Worm (Caenorhabditis elegans) whole organism, L4 larva: ENCODE results near the gene K11C4.2.

ENCODE experiments used
- ceh-82 ChIP-seq: sonication (generic microtip); optimal IDR thresholded peaks from 2 replicates; lab custom pipeline; 2017; ENCODE audit warnings: missing biosample characterization, missing genetic modification characterization
- egl-27 ChIP-seq: sonication (generic microtip); optimal IDR thresholded peaks from 3 replicates; lab custom pipeline; 2017; ENCODE audit warnings: missing biosample characterization, missing genetic modification reagents, missing genetic modification characterization
- jun-1 ChIP-seq: fragments of 150-350 bp; optimal IDR thresholded peaks from 2 replicates; lab custom pipeline; 2014; ENCODE audit warnings: missing biosample characterization, missing genetic modification reagents, missing genetic modification characterization
- lin-39 ChIP-seq: fragments of 150-350 bp; optimal IDR thresholded peaks from 2 replicates; lab custom pipeline; 2014; ENCODE audit warnings: missing biosample characterization, missing genetic modification reagents, missing genetic modification characterization
- mxl-2 ChIP-seq: fragments of 200-800 bp; sonication (Bioruptor generic); conservative IDR thresholded peaks from 2 replicates; pipeline ENCODE4 v1.3.6; 2022; ENCODE audit warnings: missing genetic modification reagents, missing genetic modification characterization, missing compliant biosample characterization
- nhr-11 ChIP-seq: fragments of 150-350 bp; optimal IDR thresholded peaks from 2 replicates; lab custom pipeline; 2014; ENCODE audit warnings: missing biosample characterization, missing genetic modification characterization
- nhr-111 ChIP-seq: fragments of 200-800 bp; sonication (Bioruptor generic); optimal IDR thresholded peaks from 2 replicates; lab custom pipeline; 2018; ENCODE audit warnings: mild to moderate bottlenecking, missing genetic modification characterization, missing compliant biosample characterization
- nhr-237 ChIP-seq: sonication (generic microtip); optimal IDR thresholded peaks from 2 replicates; lab custom pipeline; 2017; ENCODE audit warnings: missing biosample characterization, missing genetic modification characterization
- nhr-25 ChIP-seq: sonication (generic microtip); optimal IDR thresholded peaks from 2 replicates; lab custom pipeline; 2017; ENCODE audit warnings: missing genetic modification characterization, mild to moderate bottlenecking, missing compliant biosample characterization, antibody characterized with exemption, moderate library complexity, borderline replicate concordance; ENCODE audit not compliant: insufficient read depth
- nhr-76 ChIP-seq: fragments of 150-350 bp; optimal IDR thresholded peaks from 2 replicates; lab custom pipeline; 2014; ENCODE audit warnings: missing biosample characterization, missing genetic modification characterization
- nhr-77 ChIP-seq: fragments of 150-350 bp; optimal IDR thresholded peaks from 2 replicates; lab custom pipeline; 2014; ENCODE audit warnings: missing biosample characterization, missing genetic modification characterization
- skn-1 ChIP-seq: fragments of 150-350 bp; optimal IDR thresholded peaks from 2 replicates; lab custom pipeline; 2014; ENCODE audit warnings: missing biosample characterization, missing genetic modification characterization
- snpc-4 ChIP-seq: fragments of 150-350 bp; optimal IDR thresholded peaks from 2 replicates; lab custom pipeline; 2014; ENCODE audit warnings: missing biosample characterization, missing genetic modification characterization
- unc-62 ChIP-seq, 3 experiments: fragments of 150-350 bp in 1 of 3; sonication (generic microtip); optimal IDR thresholded peaks in 2 of 3; peaks in 1 of 3; 1 replicate in 1 of 3; 2 replicates in 2 of 3; lab custom pipeline; 2014 to 2017; ENCODE audit warnings: missing biosample characterization in 3 of 3, missing genetic modification characterization in 3 of 3, missing genetic modification reagents in 3 of 3, missing genotype in 1 of 3

- no peak for TF ChIP-seq lin-39
- TF ChIP-seq nhr-111 = no peak
- TF ChIP-seq snpc-4 (tag; lab: Kevin White, UChicago) = no peak
- no peak for TF ChIP-seq jun-1
- no peak for TF ChIP-seq unc-62 (GFP tag; optimal IDR thresholded peaks at IDR 0.05 in 1 of 2; lab: Kevin White, UChicago)
- TF ChIP-seq unc-62 (tag; optimal IDR thresholded peaks at IDR 0.05; lab: Kevin White, UChicago) = no peak
- no peak for TF ChIP-seq egl-27 (tag; lab: Kevin White, UChicago)
- TF ChIP-seq ceh-82 (tag; lab: Kevin White, UChicago) = no peak
- TF ChIP-seq nhr-11 (tag; lab: Kevin White, UChicago) = no peak
- no peak for TF ChIP-seq nhr-237 (tag; lab: Kevin White, UChicago)
- no peak for TF ChIP-seq nhr-25 (tag; lab: Kevin White, UChicago)
- no peak for TF ChIP-seq mxl-2 (GFP tag; lab: Robert Waterston, UW)
- TF ChIP-seq nhr-76 = no peak
- TF ChIP-seq skn-1 (tag; lab: Kevin White, UChicago) = no peak
- no peak for TF ChIP-seq nhr-77
Observed at ce11 chrV:6885070-6885469, 9.8 kb upstream of the K11C4.2 start.
